Worm (Caenorhabditis elegans) whole organism, midembryonic: ENCODE data around the gene T08G5.1.

ENCODE experiments used
- T22C8.4 ChIP-seq: fragments of 200-800 bp; sonication (Bioruptor generic); IDR thresholded peaks from 2 replicates; pipeline ENCODE4 v1.3.6; 2022; ENCODE audit warnings: missing genetic modification characterization, missing compliant biosample characterization
- cog-1 ChIP-seq: sonication (generic microtip); optimal IDR thresholded peaks from 2 replicates; lab custom pipeline; 2016; ENCODE audit warnings: missing genetic modification characterization, missing compliant biosample characterization
- flt-1 ChIP-seq: fragments of 200-800 bp; sonication (Bioruptor generic); IDR thresholded peaks from 2 replicates; pipeline ENCODE4 v1.3.6; 2022; ENCODE audit warnings: missing genetic modification characterization, missing compliant biosample characterization
- klf-2 ChIP-seq: fragments of 200-800 bp; sonication (Bioruptor generic); conservative IDR thresholded peaks from 2 replicates; pipeline ENCODE4 v1.3.6; 2022; ENCODE audit warnings: missing genetic modification reagents, missing genetic modification characterization, missing compliant biosample characterization
- med-1 ChIP-seq: sonication (generic microtip); optimal IDR thresholded peaks from 2 replicates; lab custom pipeline; 2017; ENCODE audit warnings: missing genetic modification characterization, mild to moderate bottlenecking, missing compliant biosample characterization, antibody characterized with exemption, missing genetic modification reagents; ENCODE audit not compliant: insufficient read depth
- ref-1 ChIP-seq: fragments of 200-800 bp; sonication (Bioruptor generic); conservative IDR thresholded peaks from 2 replicates; pipeline ENCODE4 v1.3.6; 2022; ENCODE audit warnings: missing genetic modification reagents, missing genetic modification characterization, missing compliant biosample characterization
- tab-1 ChIP-seq: fragments of 200-800 bp; sonication (Bioruptor generic); IDR thresholded peaks from 2 replicates; pipeline ENCODE4 v1.3.6; 2022; ENCODE audit warnings: missing genetic modification characterization, missing compliant biosample characterization
- ztf-29 ChIP-seq: fragments of 200-800 bp; sonication (Bioruptor generic); IDR thresholded peaks from 2 replicates; pipeline ENCODE4 v1.3.6; 2022; ENCODE audit warnings: missing genetic modification reagents, missing genetic modification characterization, missing compliant biosample characterization

ce11 chrV:14002402-14002801, 16.2 kb upstream of the T08G5.1 start:
- TF ChIP-seq med-1 (no peak), ztf-29 (GFP tag; lab: Robert Waterston, UW) (no peak), cog-1 (tag; lab: Kevin White, UChicago) (peak; percentile 24), klf-2 (GFP tag; lab: Robert Waterston, UW) (no peak), flt-1 (no peak), tab-1 (no peak), ref-1 (GFP tag; lab: Robert Waterston, UW) (no peak), T22C8.4 (GFP tag; lab: Robert Waterston, UW) (no peak)
